Worm (Caenorhabditis elegans) whole organism, L1 larva: Measurements from ENCODE around the gene flp-9.
A peak's percentile ranks its signal among the peaks of the same experiment; 100 is the strongest.

Experiments used
- C04F5.9 ChIP-seq: sonication (generic microtip); optimal IDR thresholded peaks from 2 replicates; lab custom pipeline; 2016; ENCODE audit warnings: missing genetic modification characterization, missing compliant biosample characterization
- C16A3.4 ChIP-seq: fragments of 150-350 bp; optimal IDR thresholded peaks from 2 replicates; lab custom pipeline; 2014; ENCODE audit warnings: missing biosample characterization, missing genetic modification characterization
- F16B12.6 ChIP-seq: fragments of 150-350 bp; optimal IDR thresholded peaks from 2 replicates; lab custom pipeline; 2014; ENCODE audit warnings: missing biosample characterization, missing genetic modification characterization
- aha-1 ChIP-seq: fragments of 150-350 bp; optimal IDR thresholded peaks from 2 replicates; lab custom pipeline; 2014; ENCODE audit warnings: missing biosample characterization, missing genetic modification characterization
- alr-1 ChIP-seq: fragments of 200-800 bp; sonication (Bioruptor generic); optimal IDR thresholded peaks from 2 replicates; lab custom pipeline; 2018; ENCODE audit warnings: borderline replicate concordance, mild to moderate bottlenecking, missing genetic modification characterization, missing compliant biosample characterization
- ama-1 ChIP-seq: fragments of 150-350 bp; optimal IDR thresholded peaks from 2 replicates; lab custom pipeline; 2014
- ceh-63 ChIP-seq: fragments of 200-800 bp; sonication (Bioruptor generic); optimal IDR thresholded peaks from 2 replicates; lab custom pipeline; 2018; ENCODE audit warnings: mild to moderate bottlenecking, missing genetic modification characterization, missing compliant biosample characterization
- ceh-8 ChIP-seq: fragments of 200-800 bp; sonication (Bioruptor generic); optimal IDR thresholded peaks from 2 replicates; lab custom pipeline; 2018; ENCODE audit warnings: mild to moderate bottlenecking, missing genetic modification characterization, moderate library complexity, missing compliant biosample characterization
- ceh-82 ChIP-seq, 3 experiments: fragments of 150-350 bp in 1 of 3; sonication (generic microtip) in 2 of 3; optimal IDR thresholded peaks; 2 replicates each; lab custom pipeline; 2014 to 2017; ENCODE audit warnings: missing biosample characterization in 3 of 3, missing genetic modification characterization in 3 of 3
- ceh-88 ChIP-seq: fragments of 200-800 bp; sonication (Bioruptor generic); IDR thresholded peaks from 2 replicates; pipeline ENCODE4 v1.3.6; 2022; ENCODE audit warnings: missing genetic modification characterization, missing compliant biosample characterization
- dpl-1 ChIP-seq, 3 experiments: fragments of 150-350 bp in 2 of 3; sonication (generic microtip) in 1 of 3; optimal IDR thresholded peaks; 2 replicates each; lab custom pipeline; 2014 to 2017; ENCODE audit warnings: missing biosample characterization in 3 of 3, missing genetic modification characterization in 3 of 3, missing genetic modification reagents in 3 of 3
- dsc-1 ChIP-seq: sonication (generic microtip); optimal IDR thresholded peaks from 2 replicates; lab custom pipeline; 2016; ENCODE audit warnings: mild to moderate bottlenecking, missing genetic modification characterization, missing compliant biosample characterization
- efl-1 ChIP-seq, 4 experiments: fragments of 150-350 bp; optimal IDR thresholded peaks in 3 of 4; peaks in 1 of 4; 1 replicate in 1 of 4; 2 replicates in 3 of 4; lab custom pipeline; 2014; ENCODE audit warnings: missing biosample characterization in 2 of 4, missing genetic modification characterization in 2 of 4, missing genetic modification reagents in 2 of 4
- egl-13 ChIP-seq: sonication (generic microtip); optimal IDR thresholded peaks from 2 replicates; lab custom pipeline; 2016; ENCODE audit warnings: missing genotype, missing genetic modification reagents, missing genetic modification characterization, missing compliant biosample characterization
- elt-2 ChIP-seq: sonication (generic microtip); optimal IDR thresholded peaks from 2 replicates; lab custom pipeline; 2016; ENCODE audit warnings: missing genetic modification characterization, mild to moderate bottlenecking, inconsistent platforms, missing compliant biosample characterization, missing genetic modification reagents
- elt-3 ChIP-seq, 6 experiments: fragments of 150-350 bp in 1 of 6; sonication (generic microtip); optimal IDR thresholded peaks; 2 replicates each; lab custom pipeline; 2017 to 2018; ENCODE audit warnings: missing biosample characterization in 6 of 6, missing genetic modification characterization in 6 of 6, inconsistent platforms in 1 of 6
- fkh-10 ChIP-seq: sonication (generic microtip); optimal IDR thresholded peaks from 2 replicates; lab custom pipeline; 2017; ENCODE audit warnings: missing biosample characterization, missing genetic modification reagents, missing genetic modification characterization
- fkh-8 ChIP-seq: sonication (generic microtip); optimal IDR thresholded peaks from 2 replicates; lab custom pipeline; 2016; ENCODE audit warnings: mild to moderate bottlenecking, missing genetic modification characterization, missing compliant biosample characterization
- hlh-17 ChIP-seq: fragments of 200-800 bp; sonication (Bioruptor generic); optimal IDR thresholded peaks from 2 replicates; lab custom pipeline; 2018; ENCODE audit warnings: missing genetic modification characterization, mild to moderate bottlenecking, missing compliant biosample characterization, moderate library complexity, borderline replicate concordance
- irx-1 ChIP-seq: sonication (generic microtip); optimal IDR thresholded peaks from 2 replicates; lab custom pipeline; 2016; ENCODE audit warnings: missing genetic modification characterization, missing compliant biosample characterization
- isw-1 ChIP-seq: fragments of 200-800 bp; sonication (Bioruptor generic); IDR thresholded peaks from 2 replicates; pipeline ENCODE4 v1.3.6; 2022; ENCODE audit warnings: missing genetic modification characterization, missing compliant biosample characterization
- jun-1 ChIP-seq: fragments of 150-350 bp; optimal IDR thresholded peaks from 2 replicates; lab custom pipeline; 2014; ENCODE audit warnings: missing biosample characterization, missing genetic modification reagents, missing genetic modification characterization
- lin-14 ChIP-seq: fragments of 200-800 bp; sonication (Bioruptor generic); optimal IDR thresholded peaks from 2 replicates; lab custom pipeline; 2018; ENCODE audit warnings: mild to moderate bottlenecking, missing genetic modification characterization, moderate library complexity, missing compliant biosample characterization
- lin-35 ChIP-seq, 2 experiments: fragments of 150-350 bp; optimal IDR thresholded peaks; 2 replicates each; lab custom pipeline; 2014; ENCODE audit warnings: missing biosample characterization in 2 of 2, missing genetic modification characterization in 2 of 2, missing genetic modification reagents in 2 of 2
- lir-3 ChIP-seq: sonication (generic microtip); optimal IDR thresholded peaks from 2 replicates; lab custom pipeline; 2016; ENCODE audit warnings: mild to moderate bottlenecking, missing genetic modification characterization, moderate library complexity, missing compliant biosample characterization; ENCODE audit not compliant: poor library complexity
- lsy-2 ChIP-seq, 2 experiments: fragments of 150-350 bp; optimal IDR thresholded peaks; 2 replicates each; lab custom pipeline; 2014; ENCODE audit warnings: missing biosample characterization in 2 of 2, missing genetic modification characterization in 2 of 2
- mab-9 ChIP-seq: fragments of 200-800 bp; sonication (Bioruptor generic); IDR thresholded peaks from 2 replicates; pipeline ENCODE4 v1.3.6; 2022; ENCODE audit warnings: missing genetic modification reagents, missing genetic modification characterization, missing compliant biosample characterization
- mef-2 ChIP-seq: fragments of 150-350 bp; optimal IDR thresholded peaks from 2 replicates; lab custom pipeline; 2014; ENCODE audit warnings: missing biosample characterization, missing genetic modification characterization
- nhr-12 ChIP-seq: sonication (generic microtip); optimal IDR thresholded peaks from 2 replicates; lab custom pipeline; 2017; ENCODE audit warnings: missing biosample characterization, missing genetic modification characterization
- nhr-19 ChIP-seq: fragments of 200-800 bp; sonication (Bioruptor generic); conservative IDR thresholded peaks from 2 replicates; pipeline ENCODE4 v1.3.6; 2022; ENCODE audit warnings: missing genetic modification characterization, missing compliant biosample characterization
- nhr-20 ChIP-seq: sonication (generic microtip); optimal IDR thresholded peaks from 2 replicates; lab custom pipeline; 2016; ENCODE audit warnings: mild to moderate bottlenecking, missing genetic modification characterization, missing compliant biosample characterization
- nhr-237 ChIP-seq: fragments of 150-350 bp; optimal IDR thresholded peaks from 2 replicates; lab custom pipeline; 2014; ENCODE audit warnings: missing biosample characterization, missing genetic modification characterization
- nhr-47 ChIP-seq: sonication (generic microtip); optimal IDR thresholded peaks from 2 replicates; lab custom pipeline; 2016; ENCODE audit warnings: mild to moderate bottlenecking, missing genetic modification characterization, moderate library complexity, missing compliant biosample characterization
- nhr-71 ChIP-seq: sonication (generic microtip); optimal IDR thresholded peaks from 2 replicates; lab custom pipeline; 2016; ENCODE audit warnings: mild to moderate bottlenecking, missing genetic modification characterization, moderate library complexity, missing compliant biosample characterization
- pag-3 ChIP-seq: sonication (generic microtip); optimal IDR thresholded peaks from 2 replicates; lab custom pipeline; 2017; ENCODE audit warnings: missing genetic modification characterization, mild to moderate bottlenecking, missing compliant biosample characterization, antibody characterized with exemption, borderline replicate concordance; ENCODE audit not compliant: insufficient read depth
- pax-3 ChIP-seq: fragments of 200-800 bp; sonication (Bioruptor generic); optimal IDR thresholded peaks from 2 replicates; lab custom pipeline; 2018; ENCODE audit warnings: mild to moderate bottlenecking, missing genetic modification characterization, moderate library complexity, missing compliant biosample characterization
- snu-23 ChIP-seq: sonication (generic microtip); optimal IDR thresholded peaks from 2 replicates; lab custom pipeline; 2016; ENCODE audit warnings: missing genetic modification characterization, missing compliant biosample characterization
- sox-4 ChIP-seq: sonication (generic microtip); optimal IDR thresholded peaks from 2 replicates; lab custom pipeline; 2016; ENCODE audit warnings: missing genetic modification characterization, missing compliant biosample characterization
- sptf-1 ChIP-seq: fragments of 150-350 bp; optimal IDR thresholded peaks from 2 replicates; lab custom pipeline; 2014; ENCODE audit warnings: missing biosample characterization, missing genetic modification characterization
- swsn-7 ChIP-seq: sonication (generic microtip); optimal IDR thresholded peaks from 2 replicates; lab custom pipeline; 2016; ENCODE audit warnings: missing genetic modification characterization, missing compliant biosample characterization
- tbx-2 ChIP-seq: sonication (generic microtip); optimal IDR thresholded peaks from 2 replicates; lab custom pipeline; 2016; ENCODE audit warnings: missing genetic modification characterization, missing compliant biosample characterization
- unc-86 ChIP-seq: sonication (generic microtip); optimal IDR thresholded peaks from 2 replicates; lab custom pipeline; 2016; ENCODE audit warnings: missing genetic modification characterization, missing compliant biosample characterization
- xbp-1 ChIP-seq: sonication (generic microtip); optimal IDR thresholded peaks from 2 replicates; lab custom pipeline; 2016; ENCODE audit warnings: missing genetic modification characterization, missing compliant biosample characterization
- zag-1 ChIP-seq: fragments of 150-350 bp; optimal IDR thresholded peaks from 2 replicates; lab custom pipeline; 2014; ENCODE audit warnings: missing biosample characterization, missing genetic modification characterization
- ztf-11 ChIP-seq, 2 experiments: sonication (generic microtip); optimal IDR thresholded peaks; 2 replicates each; lab custom pipeline; 2016 to 2017; ENCODE audit warnings: missing genetic modification characterization in 2 of 2, missing biosample characterization in 1 of 2, missing compliant biosample characterization in 1 of 2

flp-9 gene

DNA sequence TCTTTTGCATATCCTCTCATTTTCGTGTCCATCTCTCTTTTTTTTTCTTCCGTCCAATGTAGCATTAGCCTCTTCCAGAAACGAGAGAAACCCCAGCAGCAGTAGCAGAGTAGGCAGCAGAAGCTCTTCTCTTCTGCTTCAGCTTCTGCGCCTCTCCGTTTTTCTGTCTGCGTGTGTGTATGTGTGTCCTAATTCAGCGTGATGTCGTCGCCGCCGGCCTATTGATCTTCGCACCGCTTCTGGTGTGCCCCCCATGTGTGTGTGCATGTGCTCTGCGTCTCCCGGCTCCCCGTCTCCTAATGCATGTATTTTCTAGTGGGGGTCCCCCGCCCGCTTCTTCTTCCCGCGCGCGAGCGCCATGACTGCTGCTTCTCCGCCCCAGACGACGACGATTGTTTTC is 14.0 kb upstream of the flp-9 start:
- peak; percentile 68 for TF ChIP-seq tbx-2 (tag; lab: Kevin White, UChicago)
- peak; percentile 19; the same call in 1 of the 2 replicates for TF ChIP-seq ceh-88 (GFP tag; lab: Robert Waterston, UW)
- peak; percentile 92 for TF ChIP-seq fkh-8
- TF ChIP-seq lin-35 (GFP tag; optimal IDR thresholded peaks at IDR 0.05; lab: Kevin White, UChicago) = peak in 1 of 2 experiments; percentile 48
- peak; percentile 18 for TF ChIP-seq zag-1 (tag; lab: Kevin White, UChicago)
- TF ChIP-seq lir-3 (tag; lab: Kevin White, UChicago) = no peak
- TF ChIP-seq jun-1 (tag; lab: Kevin White, UChicago) = peak; percentile 36
- TF ChIP-seq irx-1 (tag; lab: Kevin White, UChicago) = peak; percentile 33
- peak; percentile 29 for TF ChIP-seq xbp-1
- 0 out of 2 replicates have a peak, but pooled peaks have one; percentile 19 for TF ChIP-seq mab-9
- TF ChIP-seq pax-3 = peak; percentile 43
- peak in 2 of 3 experiments; percentile 33 to 80 for TF ChIP-seq ceh-82 (tag; optimal IDR thresholded peaks at IDR 0.05; lab: Kevin White, UChicago)
- peak; percentile 68 for TF ChIP-seq fkh-10 (GFP tag; lab: Kevin White, UChicago)
- peak; percentile 78 for TF ChIP-seq nhr-47 (tag; lab: Kevin White, UChicago)
- TF ChIP-seq egl-13 = peak; percentile 87
- peak; percentile 95 for TF ChIP-seq lin-14 (GFP tag; lab: Kevin White, UChicago)
- TF ChIP-seq unc-86 (tag; lab: Kevin White, UChicago) = peak; percentile 75
- TF ChIP-seq nhr-71 (tag; lab: Kevin White, UChicago) = peak; percentile 76
- no peak for TF ChIP-seq nhr-12 (tag; lab: Kevin White, UChicago)
- peak; percentile 48 for TF ChIP-seq isw-1
- no peak for TF ChIP-seq mef-2
- peak; percentile 65 for TF ChIP-seq dsc-1 (tag; lab: Kevin White, UChicago)
- TF ChIP-seq C16A3.4 (tag; lab: Kevin White, UChicago) = no peak
- peak; percentile 14 for TF ChIP-seq ceh-8
- TF ChIP-seq nhr-19 (GFP tag; lab: Robert Waterston, UW) = no peak; the same call in 1 of the 2 replicates
- TF ChIP-seq ceh-63 (GFP tag; lab: Kevin White, UChicago) = no peak
- TF ChIP-seq snu-23 (GFP tag; lab: Kevin White, UChicago) = peak; percentile 44
- no peak for TF ChIP-seq elt-3 (tag; optimal IDR thresholded peaks at IDR 0.05; lab: Kevin White, UChicago)
- TF ChIP-seq lsy-2 (tag; optimal IDR thresholded peaks at IDR 0.05; lab: Kevin White, UChicago) = peak; percentile 11 to 52
- peak in 1 of 3 experiments; percentile 3 for TF ChIP-seq dpl-1 (GFP tag; optimal IDR thresholded peaks at IDR 0.05; lab: Kevin White, UChicago)
- no peak for TF ChIP-seq C04F5.9 (tag; lab: Kevin White, UChicago)
- no peak for TF ChIP-seq sptf-1 (tag; lab: Kevin White, UChicago)
- TF ChIP-seq swsn-7 (tag; lab: Kevin White, UChicago) = peak; percentile 61
- peak; percentile 45 to 56 for TF ChIP-seq efl-1 (optimal IDR thresholded peaks at IDR 0.05; lab: Kevin White, UChicago)
- peak; percentile 2 to 29 for TF ChIP-seq efl-1 (GFP tag; optimal IDR thresholded peaks at IDR 0.05 in 1 of 2; lab: Kevin White, UChicago)
- TF ChIP-seq, all 84 proteins: peak for 25

DNA sequence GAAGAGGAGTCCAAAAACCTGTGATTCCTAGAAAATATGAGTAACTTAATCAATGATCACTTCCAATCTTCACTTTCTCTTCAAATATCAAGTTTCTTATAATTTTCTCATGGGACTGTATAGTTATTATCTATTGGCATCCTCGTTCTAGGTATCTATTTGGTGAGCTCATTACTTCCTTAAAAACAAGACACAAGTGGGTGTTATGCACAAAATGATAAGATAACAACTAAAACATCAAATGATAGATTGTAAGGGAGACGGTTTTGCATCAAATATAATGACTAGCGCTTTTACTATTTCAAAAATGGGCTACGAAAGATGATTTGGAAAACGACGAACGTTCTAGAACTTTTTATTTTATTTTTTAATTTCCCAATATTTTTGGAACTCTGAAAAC is 7.7 kb upstream of the flp-9 start, which contains the start of gene ZK897.10:
ZK897.10 (plus strand) TSS at position 285 of the 400 bp plus-strand sequence.
- TF ChIP-seq jun-1 (tag; lab: Kevin White, UChicago) (peak; percentile 34), nhr-237 (tag; lab: Kevin White, UChicago) (no peak), elt-2 (tag; lab: Kevin White, UChicago) (peak; percentile 53)

DNA sequence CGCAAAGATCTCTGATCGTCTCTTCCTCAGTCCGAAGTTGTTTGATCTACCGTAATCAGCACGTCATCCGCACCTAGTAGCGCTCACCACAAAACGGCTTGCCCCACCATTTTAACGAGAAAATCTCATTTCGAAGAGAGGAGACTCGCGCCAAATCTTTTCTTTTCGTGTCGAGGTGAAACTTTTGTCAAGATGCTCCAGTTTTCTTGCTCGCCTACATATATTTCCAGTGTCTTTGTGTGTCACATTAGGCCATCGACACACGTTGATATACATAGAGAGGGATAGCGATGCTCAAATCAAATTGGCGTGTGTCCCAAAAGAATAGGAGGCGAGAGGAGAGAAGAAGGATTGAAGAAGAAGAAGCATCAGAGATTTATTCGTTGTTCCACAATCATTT is 5.4 kb upstream of the flp-9 start:
- TF ChIP-seq sox-4 (tag; lab: Kevin White, UChicago) = no peak
- TF ChIP-seq alr-1 (tag; lab: Kevin White, UChicago) = no peak
- no peak for TF ChIP-seq elt-2 (tag; lab: Kevin White, UChicago)
- no peak for TF ChIP-seq F16B12.6 (tag; lab: Kevin White, UChicago)
- no peak for TF ChIP-seq ama-1 (lab: Kevin White, UChicago)
- peak in 1 of 2 experiments; percentile 16 for TF ChIP-seq lsy-2 (tag; optimal IDR thresholded peaks at IDR 0.05; lab: Kevin White, UChicago)
- no peak for TF ChIP-seq pag-3 (tag; lab: Kevin White, UChicago)
- TF ChIP-seq fkh-10 (GFP tag; lab: Kevin White, UChicago) = peak; percentile 87
- peak; percentile 78 for TF ChIP-seq lin-14 (GFP tag; lab: Kevin White, UChicago)
- TF ChIP-seq ztf-11 (tag; optimal IDR thresholded peaks at IDR 0.05; lab: Kevin White, UChicago) = no peak
- no peak for TF ChIP-seq sptf-1 (tag; lab: Kevin White, UChicago)
- no peak for TF ChIP-seq dsc-1 (tag; lab: Kevin White, UChicago)
- no peak for TF ChIP-seq hlh-17 (GFP tag; lab: Kevin White, UChicago)
- no peak for TF ChIP-seq aha-1 (tag; lab: Kevin White, UChicago)
- TF ChIP-seq nhr-20 = no peak
